Fruit fly (Drosophila melanogaster): ENCODE results near the gene NdufV3.
A peak's percentile ranks its signal among the peaks of the same experiment; 100 is the strongest.

NdufV3 gene

dm6 chrX:11349780-11350179 lies at the start of gene NdufV3:
Gene NdufV3, plus strand, starts transcription at chrX:11349998.
- TF ChIP-seq Crg-1 (GFP tag; optimal IDR thresholded peaks at IDR 0.05) (peak; percentile 59), toe (GFP tag; optimal IDR thresholded peaks at IDR 0.05) (peak; percentile 37), CG14711 (tag; optimal IDR thresholded peaks at IDR 0.05) (peak; percentile 66), CG33017 (tag; optimal IDR thresholded peaks at IDR 0.05) (no peak), ovo (GFP tag; optimal IDR thresholded peaks at IDR 0.05) (no peak), Hr96 (GFP tag; optimal IDR thresholded peaks at IDR 0.05) (no peak), CG7101 (tag; optimal IDR thresholded peaks at IDR 0.05) (peak; percentile 69), CG11617 (GFP tag; optimal IDR thresholded peaks at IDR 0.05) (no peak), kay (GFP tag; ENCODE audit: borderline replicate concordance) (no peak), pad (GFP tag; optimal IDR thresholded peaks at IDR 0.05) (no peak), CG7045 (GFP tag; optimal IDR thresholded peaks at IDR 0.05) (no peak), Mnt (GFP tag; optimal IDR thresholded peaks at IDR 0.05) (peak; percentile 75), CG5204 (GFP tag; optimal IDR thresholded peaks at IDR 0.05) (peak; percentile 2), tj (GFP tag; optimal IDR thresholded peaks at IDR 0.05) (no peak), bab1 (GFP tag; optimal IDR thresholded peaks at IDR 0.05) (peak; percentile 43), CG1620 (GFP tag; optimal IDR thresholded peaks at IDR 0.05) (peak; percentile 61)

- TF ChIP-seq bab1 (GFP tag; optimal IDR thresholded peaks at IDR 0.05) (no peak), Crg-1 (GFP tag; optimal IDR thresholded peaks at IDR 0.05) (no peak), CG1620 (GFP tag; optimal IDR thresholded peaks at IDR 0.05) (no peak), Hr96 (GFP tag; optimal IDR thresholded peaks at IDR 0.05) (no peak), Mnt (GFP tag; optimal IDR thresholded peaks at IDR 0.05) (no peak), cnc (optimal IDR thresholded peaks at IDR 0.05) (no peak), CG12768 (GFP tag; optimal IDR thresholded peaks at IDR 0.05) (no peak), CG7101 (tag; optimal IDR thresholded peaks at IDR 0.05) (no peak)
These were observed 47.1 kb upstream of the NdufV3 start, which contains the start of gene CG44422 for dm6 chrX:11302683-11303082. Gene CG44422, minus strand, starts transcription at chrX:11302783.

- TF ChIP-seq Mnt (GFP tag; optimal IDR thresholded peaks at IDR 0.05) (no peak), CG7101 (tag; optimal IDR thresholded peaks at IDR 0.05) (no peak), toe (GFP tag; optimal IDR thresholded peaks at IDR 0.05) (no peak), CG33017 (tag; optimal IDR thresholded peaks at IDR 0.05) (no peak)
These were observed 38.7 kb upstream of the NdufV3 start, which contains the start of gene Ir10a for dm6 chrX:11311108-11311507. Gene Ir10a, minus strand, starts transcription at chrX:11311208.

dm6 chrX:11319916-11320315 lies 29.9 kb upstream of the NdufV3 start:
- no peak for TF ChIP-seq toe (GFP tag; optimal IDR thresholded peaks at IDR 0.05)
- no peak for TF ChIP-seq Crg-1 (GFP tag; optimal IDR thresholded peaks at IDR 0.05)
- no peak for TF ChIP-seq tj (GFP tag; optimal IDR thresholded peaks at IDR 0.05)
- no peak for TF ChIP-seq Mnt (GFP tag; optimal IDR thresholded peaks at IDR 0.05)
- no peak for TF ChIP-seq cnc (optimal IDR thresholded peaks at IDR 0.05)
- TF ChIP-seq Hr96 (GFP tag; optimal IDR thresholded peaks at IDR 0.05) = no peak
- TF ChIP-seq CG1620 (GFP tag; optimal IDR thresholded peaks at IDR 0.05) = no peak

- TF ChIP-seq CG14711 (tag; optimal IDR thresholded peaks at IDR 0.05) (no peak), Mnt (GFP tag; optimal IDR thresholded peaks at IDR 0.05) (no peak), CG5204 (GFP tag; optimal IDR thresholded peaks at IDR 0.05) (no peak), CG33017 (tag; optimal IDR thresholded peaks at IDR 0.05) (no peak), tj (GFP tag; optimal IDR thresholded peaks at IDR 0.05) (no peak)
These were observed 27.5 kb upstream of the NdufV3 start, which contains the start of gene sisA for dm6 chrX:11322257-11322656. Gene sisA, minus strand, starts transcription at chrX:11322357.

dm6 chrX:11322659-11323058 lies 27.1 kb upstream of the NdufV3 start:
- TF ChIP-seq ovo (GFP tag; optimal IDR thresholded peaks at IDR 0.05) (no peak), Clk (GFP tag; optimal IDR thresholded peaks at IDR 0.05) (no peak), CG1620 (GFP tag; optimal IDR thresholded peaks at IDR 0.05) (no peak), CG5204 (GFP tag; optimal IDR thresholded peaks at IDR 0.05) (no peak), CG7101 (tag; optimal IDR thresholded peaks at IDR 0.05) (no peak), CG12768 (GFP tag; optimal IDR thresholded peaks at IDR 0.05) (no peak), Hr96 (GFP tag; optimal IDR thresholded peaks at IDR 0.05) (no peak), Mnt (GFP tag; optimal IDR thresholded peaks at IDR 0.05) (no peak), CG14711 (tag; optimal IDR thresholded peaks at IDR 0.05) (no peak), CG7045 (GFP tag; optimal IDR thresholded peaks at IDR 0.05) (no peak)

dm6 chrX:11325175-11325768 lies 24.5 kb upstream of the NdufV3 start, which contains the start of gene Gapvd1:
Gene Gapvd1, plus strand, starts transcription at chrX:11325385.
- no peak for TF ChIP-seq CG12768 (GFP tag; optimal IDR thresholded peaks at IDR 0.05)
- TF ChIP-seq bab1 (GFP tag; optimal IDR thresholded peaks at IDR 0.05) = peak; percentile 59
- TF ChIP-seq kay (GFP tag; ENCODE audit: borderline replicate concordance) = no peak
- TF ChIP-seq Crg-1 (GFP tag; optimal IDR thresholded peaks at IDR 0.05) = no peak
- no peak for TF ChIP-seq Hr96 (GFP tag; optimal IDR thresholded peaks at IDR 0.05)
- peak; percentile 78 for TF ChIP-seq Mnt (GFP tag; optimal IDR thresholded peaks at IDR 0.05)
- TF ChIP-seq cnc (optimal IDR thresholded peaks at IDR 0.05) = no peak
- TF ChIP-seq CG1620 (GFP tag; optimal IDR thresholded peaks at IDR 0.05) = peak; percentile 20
- no peak for TF ChIP-seq cic (GFP tag; optimal IDR thresholded peaks at IDR 0.05)
- no peak for TF ChIP-seq CG5204 (GFP tag; optimal IDR thresholded peaks at IDR 0.05)
- TF ChIP-seq CG7101 (tag; optimal IDR thresholded peaks at IDR 0.05) = peak; percentile 14
- no peak for TF ChIP-seq tj (GFP tag; optimal IDR thresholded peaks at IDR 0.05)
- peak; percentile 21 for TF ChIP-seq CG14711 (tag; optimal IDR thresholded peaks at IDR 0.05)
- TF ChIP-seq toe (GFP tag; optimal IDR thresholded peaks at IDR 0.05) = no peak
- no peak for TF ChIP-seq pad (GFP tag; optimal IDR thresholded peaks at IDR 0.05)
- TF ChIP-seq Clk (GFP tag; optimal IDR thresholded peaks at IDR 0.05) = no peak
- TF ChIP-seq CG11617 (GFP tag; optimal IDR thresholded peaks at IDR 0.05) = peak; percentile 12
- no peak for TF ChIP-seq ovo (GFP tag; optimal IDR thresholded peaks at IDR 0.05)
- no peak for TF ChIP-seq CG33017 (tag; optimal IDR thresholded peaks at IDR 0.05)
- no peak for TF ChIP-seq CG7045 (GFP tag; optimal IDR thresholded peaks at IDR 0.05)

Data from whole organism, adult.